Worm (Caenorhabditis elegans): ENCODE data around the gene spin-1.

ce11 chrV:12068437-12068836 is 46.4 kb upstream of the spin-1 start, which contains the start of gene kmo-2:
- no peak for TF ChIP-seq klf-2 (GFP tag; conservative IDR thresholded peaks at IDR 0.05)
- TF ChIP-seq tab-1 (GFP tag; IDR thresholded peaks at IDR 0.05) = no peak
- no peak for TF ChIP-seq flt-1 (GFP tag; IDR thresholded peaks at IDR 0.05)
- TF ChIP-seq ztf-23 (GFP tag; IDR thresholded peaks at IDR 0.05) = no peak
- no peak for TF ChIP-seq ref-1 (GFP tag; conservative IDR thresholded peaks at IDR 0.05)
- TF ChIP-seq T22C8.4 (GFP tag; IDR thresholded peaks at IDR 0.05) = no peak
- no peak for TF ChIP-seq ztf-29 (GFP tag; IDR thresholded peaks at IDR 0.05)
- TF ChIP-seq med-1 (GFP tag; optimal IDR thresholded peaks at IDR 0.05; ENCODE audit: insufficient read depth) = no peak
- no peak for TF ChIP-seq cog-1 (tag; optimal IDR thresholded peaks at IDR 0.05)
